Fruit fly (Drosophila melanogaster) whole organism, embryonic: ENCODE results near the gene CG9948.

ENCODE experiments used
- Abd-B ChIP-seq: fragments of 200-800 bp; sonication (Bioruptor generic); optimal IDR thresholded peaks from 2 replicates; lab custom pipeline; 2018; ENCODE audit warnings: missing biosample characterization, mild to moderate bottlenecking, missing genetic modification characterization, moderate library complexity
- Aef1 ChIP-seq: fragments of 200-800 bp; sonication (Bioruptor generic); IDR thresholded peaks from 3 replicates; pipeline ENCODE4 v1.3.6; 2022; ENCODE audit warnings: missing biosample characterization, missing genetic modification characterization
- CG10147 ChIP-seq: fragments of 200-800 bp; sonication (Bioruptor generic); optimal IDR thresholded peaks from 2 replicates; lab custom pipeline; 2019; ENCODE audit warnings: missing biosample characterization, mild to moderate bottlenecking, missing genetic modification characterization, moderate library complexity
- CG10274 ChIP-seq: fragments of 200-800 bp; sonication (Bioruptor generic); optimal IDR thresholded peaks from 3 replicates; lab custom pipeline; 2017; ENCODE audit warnings: missing biosample characterization, mild to moderate bottlenecking, missing genetic modification characterization
- CG10431 ChIP-seq: fragments of 200-800 bp; sonication (Bioruptor generic); optimal IDR thresholded peaks from 3 replicates; lab custom pipeline; 2018; ENCODE audit warnings: missing biosample characterization, mild to moderate bottlenecking, missing genetic modification characterization
- CG10543 ChIP-seq: fragments of 200-800 bp; sonication (Bioruptor generic); optimal IDR thresholded peaks from 3 replicates; lab custom pipeline; 2017; ENCODE audit warnings: missing biosample characterization, mild to moderate bottlenecking, missing genetic modification characterization, moderate library complexity
- CG10654 ChIP-seq: fragments of 200-800 bp; sonication (Bioruptor generic); optimal IDR thresholded peaks from 2 replicates; lab custom pipeline; 2016; ENCODE audit warnings: missing biosample characterization, missing genetic modification characterization
- CG11560 ChIP-seq: fragments of 200-800 bp; sonication (Bioruptor generic); IDR thresholded peaks from 3 replicates; pipeline ENCODE4 v1.3.6; 2022; ENCODE audit warnings: missing biosample characterization, missing genetic modification characterization
- CG11696 ChIP-seq: fragments of 200-800 bp; sonication (Bioruptor generic); IDR thresholded peaks from 2 replicates; pipeline ENCODE4 v1.3.6; 2022; ENCODE audit warnings: missing biosample characterization, missing genetic modification characterization
- CG12219 ChIP-seq: fragments of 200-800 bp; sonication (Bioruptor generic); optimal IDR thresholded peaks from 3 replicates; lab custom pipeline; 2018; ENCODE audit warnings: missing biosample characterization, mild to moderate bottlenecking, missing genetic modification characterization
- CG12236 ChIP-seq: fragments of 200-800 bp; sonication (Bioruptor generic); optimal IDR thresholded peaks from 2 replicates; lab custom pipeline; 2016; ENCODE audit warnings: missing biosample characterization, missing genetic modification characterization
- CG13424 ChIP-seq: fragments of 200-800 bp; sonication (Bioruptor generic); optimal IDR thresholded peaks from 2 replicates; lab custom pipeline; 2019; ENCODE audit warnings: missing biosample characterization, mild to moderate bottlenecking, missing genetic modification characterization, moderate library complexity
- CG15011 ChIP-seq: fragments of 200-800 bp; sonication (Bioruptor generic); optimal IDR thresholded peaks from 3 replicates; lab custom pipeline; 2018; ENCODE audit warnings: missing biosample characterization, mild to moderate bottlenecking, missing genetic modification characterization
- CG16863 ChIP-seq: fragments of 200-800 bp; sonication (Bioruptor generic); optimal IDR thresholded peaks from 3 replicates; lab custom pipeline; 2016; ENCODE audit warnings: missing biosample characterization, missing genetic modification characterization
- CG18262 ChIP-seq: fragments of 200-800 bp; optimal IDR thresholded peaks from 3 replicates; lab custom pipeline; 2019; ENCODE audit warnings: missing biosample characterization, mild to moderate bottlenecking, missing genetic modification characterization, moderate library complexity
- CG18599 ChIP-seq: fragments of 200-800 bp; sonication (Bioruptor generic); optimal IDR thresholded peaks from 3 replicates; lab custom pipeline; 2017; ENCODE audit warnings: missing biosample characterization, missing genetic modification characterization, mild to moderate bottlenecking, moderate library complexity, missing genetic modification reagents
- CG18619 ChIP-seq: fragments of 200-800 bp; sonication (Bioruptor generic); optimal IDR thresholded peaks from 3 replicates; lab custom pipeline; 2017; ENCODE audit warnings: missing biosample characterization, mild to moderate bottlenecking, missing genetic modification characterization
- CG2120 ChIP-seq: fragments of 200-800 bp; sonication (Bioruptor generic); optimal IDR thresholded peaks from 3 replicates; lab custom pipeline; 2016; ENCODE audit warnings: missing biosample characterization, missing genetic modification characterization
- CG4360 ChIP-seq: fragments of 200-800 bp; sonication (Bioruptor generic); IDR thresholded peaks from 2 replicates; pipeline ENCODE4 v1.3.6; 2022; ENCODE audit warnings: missing biosample characterization, missing genetic modification characterization
- CG4404 ChIP-seq: fragments of 200-800 bp; sonication (Bioruptor generic); IDR thresholded peaks from 2 replicates; pipeline ENCODE4 v1.3.6; 2022; ENCODE audit warnings: missing biosample characterization, missing genetic modification characterization
- CG4617 ChIP-seq: fragments of 200-800 bp; sonication (Bioruptor generic); optimal IDR thresholded peaks from 3 replicates; lab custom pipeline; 2016; ENCODE audit warnings: missing biosample characterization, missing genetic modification characterization, borderline replicate concordance
- CG6654 ChIP-seq: fragments of 200-800 bp; sonication (Bioruptor generic); optimal IDR thresholded peaks from 2 replicates; lab custom pipeline; 2017; ENCODE audit warnings: missing biosample characterization, mild to moderate bottlenecking, missing genetic modification characterization
- CG9932 ChIP-seq: fragments of 200-800 bp; sonication (Bioruptor generic); IDR thresholded peaks from 2 replicates; pipeline ENCODE4 v1.3.6; 2022; ENCODE audit warnings: missing biosample characterization, missing genetic modification characterization
- Deaf1 ChIP-seq: fragments of 200-800 bp; optimal IDR thresholded peaks from 3 replicates; lab custom pipeline; 2019; ENCODE audit warnings: missing biosample characterization, mild to moderate bottlenecking, missing genetic modification characterization, moderate library complexity
- Hand ChIP-seq: fragments of 200-800 bp; sonication (Bioruptor generic); optimal IDR thresholded peaks from 2 replicates; lab custom pipeline; 2017; ENCODE audit warnings: mild to moderate bottlenecking, missing biosample characterization, missing genetic modification reagents, missing genetic modification characterization
- Hsf ChIP-seq: fragments of 200-800 bp; sonication (Bioruptor generic); optimal IDR thresholded peaks from 3 replicates; lab custom pipeline; 2016; ENCODE audit warnings: missing biosample characterization, missing genetic modification characterization
- Nf-YB ChIP-seq: fragments of 200-800 bp; sonication (Bioruptor generic); optimal IDR thresholded peaks from 3 replicates; lab custom pipeline; 2019; ENCODE audit warnings: missing biosample characterization, mild to moderate bottlenecking, missing genetic modification characterization, moderate library complexity
- Pdp1 ChIP-seq, 2 experiments: fragments of 200-800 bp; sonication (Bioruptor generic); optimal IDR thresholded peaks; 3 replicates each; lab custom pipeline; 2016; ENCODE audit warnings: missing biosample characterization in 2 of 2, missing genetic modification characterization in 2 of 2, mild to moderate bottlenecking in 1 of 2, moderate library complexity in 1 of 2
- Spps ChIP-seq: fragments of 200-800 bp; sonication (Bioruptor generic); optimal IDR thresholded peaks from 2 replicates; lab custom pipeline; 2018; ENCODE audit warnings: missing biosample characterization, mild to moderate bottlenecking, missing genetic modification characterization
- Taf1 ChIP-seq: fragments of 200-800 bp; sonication (Bioruptor generic); IDR thresholded peaks from 2 replicates; pipeline ENCODE4 v1.3.6; 2022; ENCODE audit warnings: missing biosample characterization, missing genetic modification characterization
- Tbp ChIP-seq: fragments of >200 bp; optimal IDR thresholded peaks from 2 replicates; lab custom pipeline; 2018; ENCODE audit warnings: missing biosample characterization, missing genetic modification characterization
- aop ChIP-seq: fragments of 200-800 bp; sonication (Bioruptor generic); IDR thresholded peaks from 2 replicates; pipeline ENCODE4 v1.3.6; 2022; ENCODE audit warnings: missing biosample characterization, missing genetic modification characterization
- chinmo ChIP-seq: fragments of 200-800 bp; sonication (Bioruptor generic); IDR thresholded peaks from 4 replicates; pipeline ENCODE4 v1.3.6; 2022; ENCODE audit warnings: missing biosample characterization, missing genetic modification characterization; ENCODE audit not compliant: partially characterized antibody
- dan ChIP-seq: fragments of 200-800 bp; sonication (Bioruptor generic); IDR thresholded peaks from 2 replicates; pipeline ENCODE4 v1.3.6; 2022; ENCODE audit warnings: missing biosample characterization, missing genetic modification characterization
- dm ChIP-seq: fragments of 200-800 bp; sonication (Bioruptor generic); optimal IDR thresholded peaks from 3 replicates; lab custom pipeline; 2016; ENCODE audit warnings: missing biosample characterization, missing genetic modification characterization
- dmrt11E ChIP-seq: fragments of 200-800 bp; sonication (Bioruptor generic); optimal IDR thresholded peaks from 3 replicates; lab custom pipeline; 2018; ENCODE audit warnings: missing biosample characterization, mild to moderate bottlenecking, missing genetic modification characterization, moderate library complexity
- emc ChIP-seq: fragments of 200-800 bp; sonication (Bioruptor generic); optimal IDR thresholded peaks from 2 replicates; lab custom pipeline; 2016; ENCODE audit warnings: missing biosample characterization, missing genetic modification characterization
- en ChIP-seq: fragments of 200-800 bp; sonication (Bioruptor generic); optimal IDR thresholded peaks from 2 replicates; lab custom pipeline; 2016; ENCODE audit warnings: missing biosample characterization, missing genetic modification characterization
- esg ChIP-seq: fragments of 200-800 bp; sonication (Bioruptor generic); conservative IDR thresholded peaks from 2 replicates; pipeline ENCODE4 v1.3.6; 2022; ENCODE audit warnings: missing biosample characterization, missing genetic modification characterization
- ftz-f1 ChIP-seq: fragments of 200-800 bp; sonication (Bioruptor generic); optimal IDR thresholded peaks from 2 replicates; lab custom pipeline; 2016; ENCODE audit warnings: missing biosample characterization, missing genetic modification characterization
- ind ChIP-seq: fragments of 200-800 bp; sonication (Bioruptor generic); optimal IDR thresholded peaks from 3 replicates; lab custom pipeline; 2016; ENCODE audit warnings: missing biosample characterization, missing genetic modification characterization
- luna ChIP-seq: fragments of 200-800 bp; sonication (Bioruptor generic); optimal IDR thresholded peaks from 2 replicates; lab custom pipeline; 2016; ENCODE audit warnings: missing biosample characterization, missing genetic modification characterization
- pita ChIP-seq: fragments of 200-800 bp; sonication (Bioruptor generic); optimal IDR thresholded peaks from 2 replicates; lab custom pipeline; 2017; ENCODE audit warnings: missing biosample characterization, mild to moderate bottlenecking, missing genetic modification characterization
- pum ChIP-seq: fragments of 200-800 bp; sonication (Bioruptor generic); optimal IDR thresholded peaks from 2 replicates; lab custom pipeline; 2016; ENCODE audit warnings: missing biosample characterization, missing genetic modification characterization
- repo ChIP-seq: fragments of 200-800 bp; sonication (Bioruptor generic); optimal IDR thresholded peaks from 2 replicates; lab custom pipeline; 2016; ENCODE audit warnings: missing biosample characterization, missing genetic modification characterization
- run ChIP-seq: fragments of 200-800 bp; sonication (Bioruptor generic); optimal IDR thresholded peaks from 3 replicates; lab custom pipeline; 2018; ENCODE audit warnings: missing biosample characterization, mild to moderate bottlenecking, missing genetic modification characterization
- sima ChIP-seq: fragments of 200-800 bp; sonication (Bioruptor generic); optimal IDR thresholded peaks from 2 replicates; lab custom pipeline; 2016; ENCODE audit warnings: missing biosample characterization, missing genetic modification characterization
- vvl ChIP-seq: fragments of 200-800 bp; sonication (Bioruptor generic); IDR thresholded peaks from 2 replicates; pipeline ENCODE4 v1.3.6; 2022; ENCODE audit warnings: missing biosample characterization, missing genetic modification characterization

Gene CG9948

dm6 chr3L:6955254-6956229 lies at the start of gene CG9948, which contains the start of gene CG10077 (continued):
- TF ChIP-seq esg (GFP tag; lab: Robert Waterston, UW) (peak; percentile 91), Taf1 (GFP tag; lab: Robert Waterston, UW) (peak; percentile 85), CG15011 (GFP tag; lab: Kevin White, UChicago) (peak; percentile 72), CG18262 (tag; lab: Kevin White, UChicago) (peak; percentile 89), Abd-B (peak; percentile 87), aop (GFP tag; lab: Robert Waterston, UW) (0 out of 2 replicates have a peak, but pooled peaks have one; percentile 17), CG10431 (GFP tag; lab: Kevin White, UChicago) (peak; percentile 69), CG4404 (GFP tag; lab: Robert Waterston, UW) (peak; percentile 73), pita (no peak), en (GFP tag; lab: Kevin White, UChicago) (no peak), CG13424 (tag; lab: Kevin White, UChicago) (peak; percentile 92), CG10147 (peak; percentile 86), dan (GFP tag; lab: Robert Waterston, UW) (no peak; the same call in 1 of the 2 replicates), CG11560 (tag; lab: Robert Waterston, UW) (peak; percentile 63; the same call in 2 of the 3 replicates), CG6654 (peak; percentile 44), CG9932 (peak; percentile 93), Tbp (GFP tag; lab: Kevin White, UChicago) (no peak), chinmo (peak; percentile 79; the same call in 1 of the 4 replicates), CG12219 (GFP tag; lab: Kevin White, UChicago) (peak; percentile 87), repo (peak; percentile 16), CG10654 (GFP tag; lab: Kevin White, UChicago) (peak; percentile 79), CG12236 (GFP tag; lab: Kevin White, UChicago) (peak; percentile 33), dm (GFP tag; lab: Kevin White, UChicago) (peak; percentile 27), vvl (peak; percentile 96), CG18599 (GFP tag; lab: Kevin White, UChicago) (peak; percentile 89), CG10543 (GFP tag; lab: Kevin White, UChicago) (peak; percentile 88), luna (GFP tag; lab: Kevin White, UChicago) (peak; percentile 1), CG4360 (GFP tag; lab: Robert Waterston, UW) (peak; percentile 56), dmrt11E (tag; lab: Kevin White, UChicago) (peak; percentile 89), run (no peak), Pdp1 (GFP tag; optimal IDR thresholded peaks at IDR 0.05; lab: Kevin White, UChicago) (peak; percentile 75 to 76), emc (GFP tag; lab: Kevin White, UChicago) (no peak), CG10274 (GFP tag; lab: Kevin White, UChicago) (peak; percentile 59), CG2120 (GFP tag; lab: Kevin White, UChicago) (peak; percentile 89), Deaf1 (tag; lab: Kevin White, UChicago) (peak; percentile 65), ftz-f1 (no peak), CG16863 (GFP tag; lab: Kevin White, UChicago) (peak; percentile 65), ind (GFP tag; lab: Kevin White, UChicago) (peak; percentile 89), CG11696 (GFP tag; lab: Robert Waterston, UW) (peak; percentile 63), pum (peak; percentile 66), CG4617 (peak; percentile 82), Nf-YB (GFP tag; lab: Kevin White, UChicago) (peak; percentile 71), Hsf (peak; percentile 87), sima (GFP tag; lab: Kevin White, UChicago) (no peak), Spps (tag; lab: Kevin White, UChicago) (peak; percentile 78), CG18619 (GFP tag; lab: Kevin White, UChicago) (peak; percentile 85), Hand (GFP tag; lab: Kevin White, UChicago) (peak; percentile 85), Aef1 (GFP tag; lab: Robert Waterston, UW) (peak; percentile 87)
